Worm (Caenorhabditis elegans): ENCODE data around the gene nspg-6.

nspg-6 gene

ce11 chrIII:7357356-7357755 lies 42.6 kb upstream of the nspg-6 start, which contains the start of gene F08F8.10 (continued):
- TF ChIP-seq ceh-82 (tag; optimal IDR thresholded peaks at IDR 0.05) (no peak), eor-1 (tag; optimal IDR thresholded peaks at IDR 0.05) (no peak), fkh-2 (tag; optimal IDR thresholded peaks at IDR 0.05) (no peak)

ce11 chrIII:7353871-7354270 lies 39.1 kb upstream of the nspg-6 start, which contains the start of gene F08F8.9:
Gene F08F8.9, minus strand, starts transcription at chrIII:7353971.
- no peak for TF ChIP-seq nhr-43 (tag; optimal IDR thresholded peaks at IDR 0.05; ENCODE audit: poor library complexity, severe bottlenecking)
- peak; percentile 1 for TF ChIP-seq elt-2 (tag; optimal IDR thresholded peaks at IDR 0.05)
- TF ChIP-seq pha-4 (tag; optimal IDR thresholded peaks at IDR 0.05): peak; percentile 4
- TF ChIP-seq fos-1 (tag; optimal IDR thresholded peaks at IDR 0.05): no peak
- TF ChIP-seq pqm-1 (tag; optimal IDR thresholded peaks at IDR 0.05): no peak

- TF ChIP-seq nhr-25 (tag; optimal IDR thresholded peaks at IDR 0.05) (no peak), unc-62 (GFP tag; optimal IDR thresholded peaks at IDR 0.05) (no peak), fkh-10 (GFP tag; optimal IDR thresholded peaks at IDR 0.05) (no peak), elt-2 (tag; optimal IDR thresholded peaks at IDR 0.05) (no peak), unc-39 (tag; optimal IDR thresholded peaks at IDR 0.05) (no peak), egl-5 (tag; optimal IDR thresholded peaks at IDR 0.05) (no peak), mdl-1 (tag; optimal IDR thresholded peaks at IDR 0.05) (no peak), lin-39 (tag; optimal IDR thresholded peaks at IDR 0.05) (no peak), fos-1 (tag; optimal IDR thresholded peaks at IDR 0.05) (no peak), nfya-1 (tag; optimal IDR thresholded peaks at IDR 0.05; ENCODE audit: insufficient read depth) (no peak), ceh-28 (tag; optimal IDR thresholded peaks at IDR 0.05) (no peak), ZK546.5 (tag; optimal IDR thresholded peaks at IDR 0.05) (no peak)
Measured at ce11 chrIII:7349075-7349474, 34.3 kb upstream of the nspg-6 start, which contains the start of gene gos-28. Gene gos-28, minus strand, starts transcription at chrIII:7349175.

ce11 chrIII:7347049-7347448 lies 32.3 kb upstream of the nspg-6 start, which contains the start of gene F08F8.7:
Gene F08F8.7, minus strand, starts transcription at chrIII:7347149.
- TF ChIP-seq fkh-2 (tag; optimal IDR thresholded peaks at IDR 0.05) (no peak), sea-2 (GFP tag; optimal IDR thresholded peaks at IDR 0.05) (no peak), daf-12 (tag; optimal IDR thresholded peaks at IDR 0.05) (no peak), mml-1 (tag; optimal IDR thresholded peaks at IDR 0.05) (no peak), ztf-11 (tag; optimal IDR thresholded peaks at IDR 0.05) (no peak), nhr-23 (tag; optimal IDR thresholded peaks at IDR 0.05) (no peak), nhr-76 (tag; optimal IDR thresholded peaks at IDR 0.05) (no peak)

ce11 chrIII:7343389-7343788 lies 28.6 kb upstream of the nspg-6 start, which contains the start of gene F08F8.6:
Gene F08F8.6, plus strand, starts transcription at chrIII:7343689.
- TF ChIP-seq lin-15B (tag; optimal IDR thresholded peaks at IDR 0.05) (no peak), nhr-12 (tag; optimal IDR thresholded peaks at IDR 0.05) (no peak), daf-12 (tag; optimal IDR thresholded peaks at IDR 0.05) (no peak), lin-39 (tag; optimal IDR thresholded peaks at IDR 0.05) (no peak)

- no peak for TF ChIP-seq lin-15B (tag; optimal IDR thresholded peaks at IDR 0.05)
- no peak for TF ChIP-seq nhr-77 (tag; optimal IDR thresholded peaks at IDR 0.05)
- no peak for TF ChIP-seq nhr-25 (tag; optimal IDR thresholded peaks at IDR 0.05)
- no peak for TF ChIP-seq lsy-12 (tag; optimal IDR thresholded peaks at IDR 0.05)
- no peak for TF ChIP-seq nhr-12 (tag; optimal IDR thresholded peaks at IDR 0.05)
- TF ChIP-seq nhr-67 (tag; optimal IDR thresholded peaks at IDR 0.05): no peak
- no peak for TF ChIP-seq pqm-1 (tag; optimal IDR thresholded peaks at IDR 0.05)
- TF ChIP-seq nhr-237 (tag; optimal IDR thresholded peaks at IDR 0.05): no peak
- no peak for TF ChIP-seq fkh-10 (GFP tag; optimal IDR thresholded peaks at IDR 0.05)
- TF ChIP-seq ztf-11 (tag; optimal IDR thresholded peaks at IDR 0.05): no peak
- TF ChIP-seq skn-1 (tag; optimal IDR thresholded peaks at IDR 0.05): no peak
Measured at ce11 chrIII:7339138-7339537, 24.4 kb upstream of the nspg-6 start.

ce11 chrIII:7338693-7339092 lies 23.9 kb upstream of the nspg-6 start, which contains the start of gene kap-1:
Gene kap-1, plus strand, starts transcription at chrIII:7338835.
- TF ChIP-seq daf-12 (tag; optimal IDR thresholded peaks at IDR 0.05): no peak
- peak; percentile 90 for TF ChIP-seq ama-1 (optimal IDR thresholded peaks at IDR 0.05)
- TF ChIP-seq nhr-77 (tag; optimal IDR thresholded peaks at IDR 0.05): no peak
- no peak for TF ChIP-seq unc-39 (tag; optimal IDR thresholded peaks at IDR 0.05)
- no peak for TF ChIP-seq ztf-11 (tag; optimal IDR thresholded peaks at IDR 0.05)
- TF ChIP-seq tbx-2 (tag; optimal IDR thresholded peaks at IDR 0.05): no peak
- TF ChIP-seq nfya-1 (tag; optimal IDR thresholded peaks at IDR 0.05; ENCODE audit: insufficient read depth): peak; percentile 33
- TF ChIP-seq mml-1 (tag; optimal IDR thresholded peaks at IDR 0.05): no peak
- TF ChIP-seq fos-1 (tag; optimal IDR thresholded peaks at IDR 0.05): no peak
- no peak for TF ChIP-seq snpc-4 (tag; optimal IDR thresholded peaks at IDR 0.05)
- peak; percentile 7 for TF ChIP-seq hmg-11 (tag; optimal IDR thresholded peaks at IDR 0.05)
- TF ChIP-seq ZK546.5 (tag; optimal IDR thresholded peaks at IDR 0.05): no peak
- TF ChIP-seq ceh-9 (tag; optimal IDR thresholded peaks at IDR 0.05): no peak
- peak; percentile 11 for TF ChIP-seq elt-2 (tag; optimal IDR thresholded peaks at IDR 0.05)
- no peak for TF ChIP-seq eor-1 (tag; optimal IDR thresholded peaks at IDR 0.05)
- TF ChIP-seq lsy-12 (tag; optimal IDR thresholded peaks at IDR 0.05): peak; percentile 56
- no peak for TF ChIP-seq mdl-1 (tag; optimal IDR thresholded peaks at IDR 0.05)
- peak; percentile 40 for TF ChIP-seq nhr-43 (tag; optimal IDR thresholded peaks at IDR 0.05; ENCODE audit: poor library complexity, severe bottlenecking)
